Worm (Caenorhabditis elegans) whole organism, L4 larva: ENCODE measurements around the gene F38B7.11.
A peak's percentile ranks its signal among the peaks of the same experiment; 100 is the strongest.

Experiments used
- D1046.2 ChIP-seq: fragments of 200-800 bp; sonication (Bioruptor generic); IDR thresholded peaks from 2 replicates; pipeline ENCODE4 v1.3.6; 2022; ENCODE audit warnings: missing genetic modification characterization, missing compliant biosample characterization
- F26F4.8 ChIP-seq: fragments of 200-800 bp; sonication (Bioruptor generic); conservative IDR thresholded peaks from 2 replicates; pipeline ENCODE4 v1.3.6; 2022; ENCODE audit warnings: missing genetic modification characterization, missing compliant biosample characterization
- F44E2.7 ChIP-seq: fragments of 200-800 bp; sonication (Bioruptor generic); IDR thresholded peaks from 2 replicates; pipeline ENCODE4 v2.1.2; 2022; ENCODE audit warnings: missing genetic modification characterization, missing compliant biosample characterization
- T26A8.4 ChIP-seq: fragments of 200-800 bp; sonication (Bioruptor generic); IDR thresholded peaks from 2 replicates; pipeline ENCODE4 v1.3.6; 2022; ENCODE audit warnings: missing genetic modification characterization, missing compliant biosample characterization
- Y105C5A.15 ChIP-seq: fragments of 200-800 bp; sonication (Bioruptor generic); IDR thresholded peaks from 2 replicates; pipeline ENCODE4 v1.3.6; 2022; ENCODE audit warnings: missing genetic modification characterization, missing compliant biosample characterization
- Y75B8A.6 ChIP-seq: fragments of 200-800 bp; sonication (Bioruptor generic); IDR thresholded peaks from 2 replicates; pipeline ENCODE4 v1.3.6; 2022; ENCODE audit warnings: missing genetic modification reagents, missing genetic modification characterization, missing compliant biosample characterization
- ZK546.5 ChIP-seq, 2 experiments: sonication (generic microtip); optimal IDR thresholded peaks; 2 replicates each; lab custom pipeline; 2017; ENCODE audit warnings: missing biosample characterization in 2 of 2, missing genetic modification characterization in 2 of 2
- aha-1 ChIP-seq: fragments of 150-350 bp; peaks from one replicate; lab custom pipeline; 2014; ENCODE audit warnings: missing biosample characterization, missing genetic modification characterization
- ama-1 ChIP-seq: fragments of 150-350 bp; optimal IDR thresholded peaks from 2 replicates; lab custom pipeline; 2014; ENCODE audit warnings: inconsistent platforms, mixed read lengths
- ceh-28 ChIP-seq: fragments of 150-350 bp; optimal IDR thresholded peaks from 2 replicates; lab custom pipeline; 2014; ENCODE audit warnings: missing biosample characterization, missing genetic modification reagents, missing genetic modification characterization
- ceh-32 ChIP-seq: sonication (generic microtip); optimal IDR thresholded peaks from 2 replicates; lab custom pipeline; 2016; ENCODE audit warnings: mild to moderate bottlenecking, missing genetic modification characterization, missing compliant biosample characterization; ENCODE audit not compliant: poor library complexity
- ceh-44 ChIP-seq: fragments of 200-800 bp; sonication (Bioruptor generic); IDR thresholded peaks from 2 replicates; pipeline ENCODE4 v1.3.6; 2022; ENCODE audit warnings: missing genetic modification reagents, missing genetic modification characterization, missing compliant biosample characterization
- ceh-62 ChIP-seq: sonication (generic microtip); optimal IDR thresholded peaks from 2 replicates; lab custom pipeline; 2017; ENCODE audit warnings: missing biosample characterization, missing genetic modification characterization
- ces-1 ChIP-seq: fragments of 150-350 bp; sonication (generic microtip); optimal IDR thresholded peaks from 4 replicates; lab custom pipeline; 2014; ENCODE audit warnings: missing biosample characterization, missing genetic modification reagents, missing genetic modification characterization
- cey-2 ChIP-seq: sonication (generic microtip); optimal IDR thresholded peaks from 3 replicates; lab custom pipeline; 2017; ENCODE audit warnings: missing genetic modification characterization, mild to moderate bottlenecking, missing compliant biosample characterization, antibody characterized with exemption, borderline replicate concordance; ENCODE audit not compliant: insufficient read depth
- daf-8 ChIP-seq: fragments of 200-800 bp; sonication (Bioruptor generic); IDR thresholded peaks from 2 replicates; pipeline ENCODE4 v1.3.6; 2022; ENCODE audit warnings: missing genetic modification characterization, missing compliant biosample characterization
- dmd-6 ChIP-seq: fragments of 200-800 bp; sonication (Bioruptor generic); IDR thresholded peaks from 2 replicates; pipeline ENCODE4 v1.3.6; 2022; ENCODE audit warnings: missing genetic modification reagents, missing genetic modification characterization, missing compliant biosample characterization
- dpl-1 ChIP-seq: fragments of 150-350 bp; optimal IDR thresholded peaks from 2 replicates; lab custom pipeline; 2014; ENCODE audit warnings: missing biosample characterization, missing genetic modification reagents, missing genetic modification characterization
- duxl-1 ChIP-seq: sonication (generic microtip); optimal IDR thresholded peaks from 2 replicates; lab custom pipeline; 2016; ENCODE audit warnings: mild to moderate bottlenecking, missing genetic modification characterization, moderate library complexity, missing compliant biosample characterization; ENCODE audit not compliant: poor library complexity
- dve-1 ChIP-seq: sonication (generic microtip); optimal IDR thresholded peaks from 2 replicates; lab custom pipeline; 2017; ENCODE audit warnings: antibody characterized with exemption, mild to moderate bottlenecking, missing genetic modification characterization, missing compliant biosample characterization; ENCODE audit not compliant: insufficient read depth
- hlh-30 ChIP-seq: sonication (generic microtip); optimal IDR thresholded peaks from 2 replicates; lab custom pipeline; 2017; ENCODE audit warnings: antibody characterized with exemption, mild to moderate bottlenecking, missing genetic modification characterization, missing compliant biosample characterization; ENCODE audit not compliant: insufficient read depth
- lin-1 ChIP-seq: fragments of 200-800 bp; sonication (Bioruptor generic); IDR thresholded peaks from 2 replicates; pipeline ENCODE4 v1.3.6; 2022; ENCODE audit warnings: missing genetic modification reagents, missing genetic modification characterization, missing compliant biosample characterization
- lin-15B ChIP-seq: fragments of 150-350 bp; sonication (generic microtip); optimal IDR thresholded peaks from 3 replicates; lab custom pipeline; 2014; ENCODE audit warnings: missing biosample characterization, missing genetic modification characterization
- lin-39 ChIP-seq: fragments of 150-350 bp; optimal IDR thresholded peaks from 2 replicates; lab custom pipeline; 2014; ENCODE audit warnings: missing biosample characterization, missing genetic modification reagents, missing genetic modification characterization
- mdl-1 ChIP-seq, 2 experiments: fragments of 150-350 bp in 1 of 2; sonication (generic microtip) in 1 of 2; optimal IDR thresholded peaks; 2 replicates each; lab custom pipeline; 2014 to 2017; ENCODE audit warnings: missing biosample characterization in 2 of 2, missing genetic modification characterization in 2 of 2
- mdt-29 ChIP-seq: fragments of 200-800 bp; sonication (Bioruptor generic); IDR thresholded peaks from 2 replicates; pipeline ENCODE4 v1.3.6; 2022; ENCODE audit warnings: missing genetic modification reagents, missing genetic modification characterization, missing compliant biosample characterization
- mep-1 ChIP-seq: fragments of 150-350 bp; sonication (generic microtip); optimal IDR thresholded peaks from 3 replicates; lab custom pipeline; 2014; ENCODE audit warnings: missing biosample characterization, missing genetic modification characterization
- mxl-2 ChIP-seq: fragments of 200-800 bp; sonication (Bioruptor generic); conservative IDR thresholded peaks from 2 replicates; pipeline ENCODE4 v1.3.6; 2022; ENCODE audit warnings: missing genetic modification reagents, missing genetic modification characterization, missing compliant biosample characterization
- mxl-3 ChIP-seq: fragments of 200-800 bp; sonication (Bioruptor generic); optimal IDR thresholded peaks from 2 replicates; lab custom pipeline; 2018; ENCODE audit warnings: mild to moderate bottlenecking, missing genetic modification characterization, missing compliant biosample characterization
- nhr-102 ChIP-seq: sonication (generic microtip); optimal IDR thresholded peaks from 2 replicates; lab custom pipeline; 2016; ENCODE audit warnings: mild to moderate bottlenecking, missing genetic modification characterization, moderate library complexity, missing compliant biosample characterization
- nhr-11 ChIP-seq: fragments of 150-350 bp; optimal IDR thresholded peaks from 2 replicates; lab custom pipeline; 2014; ENCODE audit warnings: missing biosample characterization, missing genetic modification characterization
- nhr-28 ChIP-seq: fragments of 150-350 bp; optimal IDR thresholded peaks from 2 replicates; lab custom pipeline; 2014; ENCODE audit warnings: missing biosample characterization, missing genetic modification characterization
- nhr-42 ChIP-seq: fragments of 200-800 bp; sonication (Bioruptor generic); IDR thresholded peaks from 2 replicates; pipeline ENCODE4 v1.3.6; 2022; ENCODE audit warnings: missing genetic modification characterization, missing compliant biosample characterization
- nhr-48 ChIP-seq: sonication (generic microtip); optimal IDR thresholded peaks from 2 replicates; lab custom pipeline; 2016; ENCODE audit warnings: mild to moderate bottlenecking, missing genetic modification characterization, missing compliant biosample characterization
- php-3 ChIP-seq: fragments of 200-800 bp; sonication (Bioruptor generic); IDR thresholded peaks from 2 replicates; pipeline ENCODE4 v1.3.6; 2022; ENCODE audit warnings: missing genetic modification reagents, missing genetic modification characterization, missing compliant biosample characterization
- saeg-2 ChIP-seq: fragments of 200-800 bp; sonication (Bioruptor generic); IDR thresholded peaks from 2 replicates; pipeline ENCODE4 v1.3.6; 2022; ENCODE audit warnings: missing genetic modification reagents, missing genetic modification characterization, missing compliant biosample characterization
- set-16 ChIP-seq: fragments of 200-800 bp; sonication (Bioruptor generic); IDR thresholded peaks from 2 replicates; pipeline ENCODE4 v1.3.6; 2022; ENCODE audit warnings: missing genetic modification reagents, missing genetic modification characterization, missing compliant biosample characterization
- spr-1 ChIP-seq: sonication (generic microtip); optimal IDR thresholded peaks from 2 replicates; lab custom pipeline; 2016; ENCODE audit warnings: mild to moderate bottlenecking, missing genetic modification characterization, missing compliant biosample characterization
- unc-130 ChIP-seq: sonication (generic microtip); optimal IDR thresholded peaks from 2 replicates; lab custom pipeline; 2016; ENCODE audit warnings: missing genetic modification reagents, missing genetic modification characterization, missing compliant biosample characterization
- vab-7 ChIP-seq: fragments of 200-800 bp; sonication (Bioruptor generic); IDR thresholded peaks from 2 replicates; pipeline ENCODE4 v1.3.6; 2022; ENCODE audit warnings: missing genetic modification reagents, missing genetic modification characterization, missing compliant biosample characterization
- zip-2 ChIP-seq: fragments of 150-350 bp; optimal IDR thresholded peaks from 2 replicates; lab custom pipeline; 2014; ENCODE audit warnings: missing biosample characterization, missing genetic modification characterization
- ztf-7 ChIP-seq: fragments of 150-350 bp; optimal IDR thresholded peaks from 2 replicates; lab custom pipeline; 2014; ENCODE audit warnings: missing biosample characterization, missing genetic modification characterization

The F38B7.11 gene

ce11 chrV:11554260-11554659 is 7.4 kb downstream of the F38B7.11 start, which contains the start of gene duo-1:
Gene duo-1, plus strand, starts transcription at chrV:11554630.
- no peak for TF ChIP-seq lin-15B (tag; lab: Kevin White, UChicago)
- TF ChIP-seq unc-130 (GFP tag; lab: Kevin White, UChicago): peak; percentile 46
- TF ChIP-seq, all 104 proteins: peak for 1

ce11 chrV:11562643-11563042 is 15.7 kb downstream of the F38B7.11 start, which contains the start of gene srx-86:
Gene srx-86, plus strand, starts transcription at chrV:11562943.
- TF ChIP-seq ama-1 (lab: Kevin White, UChicago) (no peak), set-16 (no peak), nhr-42 (GFP tag; lab: Robert Waterston, UW) (no peak), ZK546.5 (tag; optimal IDR thresholded peaks at IDR 0.05; lab: Kevin White, UChicago) (no peak), duxl-1 (no peak), ceh-44 (GFP tag; lab: Robert Waterston, UW) (no peak), lin-39 (tag; lab: Kevin White, UChicago) (no peak), mxl-2 (GFP tag; lab: Robert Waterston, UW) (no peak), mep-1 (tag; lab: Kevin White, UChicago) (no peak)

DNA sequence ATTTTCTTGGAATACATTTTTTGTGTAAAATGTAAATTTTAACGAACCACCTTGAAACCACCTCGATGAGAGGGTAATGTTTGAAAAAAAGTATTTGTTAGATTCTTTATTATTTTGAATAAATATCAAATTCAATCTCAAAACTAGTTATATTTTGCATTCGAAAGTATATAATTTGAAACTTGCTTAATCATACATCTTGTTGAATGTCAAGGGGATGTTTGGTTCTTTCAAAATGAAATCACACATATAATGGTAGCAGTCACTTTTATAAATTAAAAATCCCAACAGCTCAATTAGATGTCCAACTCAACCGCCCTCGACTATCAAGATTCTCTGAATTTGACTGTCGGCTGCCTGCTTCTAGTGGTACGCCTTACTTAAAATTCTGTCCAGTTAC is 17.7 kb downstream of the F38B7.11 start, which contains the start of gene srx-87:
Gene srx-87 (plus strand): TSS at position 301 of the 400 bp plus-strand sequence.
- TF ChIP-seq lin-15B (tag; lab: Kevin White, UChicago) (no peak), spr-1 (tag; lab: Kevin White, UChicago) (no peak), ceh-44 (GFP tag; lab: Robert Waterston, UW) (no peak), F44E2.7 (no peak), cey-2 (tag; lab: Kevin White, UChicago) (no peak), Y105C5A.15 (GFP tag; lab: Robert Waterston, UW) (no peak)

- TF ChIP-seq mxl-3 (GFP tag; lab: Kevin White, UChicago): peak; percentile 61
- TF ChIP-seq ztf-7 (tag; lab: Kevin White, UChicago): no peak
- peak; percentile 22 for TF ChIP-seq nhr-28
- no peak for TF ChIP-seq nhr-42 (GFP tag; lab: Robert Waterston, UW)
- no peak for TF ChIP-seq Y75B8A.6 (GFP tag; lab: Robert Waterston, UW)
- TF ChIP-seq mdl-1 (tag; optimal IDR thresholded peaks at IDR 0.05; lab: Kevin White, UChicago): peak in 1 of 2 experiments; percentile 53
- no peak for TF ChIP-seq ceh-62
- TF ChIP-seq dmd-6: peak; percentile 32
- TF ChIP-seq hlh-30: peak; percentile 73
- TF ChIP-seq daf-8 (GFP tag; lab: Robert Waterston, UW): no peak
- TF ChIP-seq nhr-11 (tag; lab: Kevin White, UChicago): no peak
Measured at ce11 chrV:11570169-11570651, 23.3 kb downstream of the F38B7.11 start, which contains the start of the genes nhr-101 and pms-2. Gene nhr-101, plus strand, starts transcription at chrV:11570476. Gene pms-2, minus strand, starts transcription at chrV:11570601.

- TF ChIP-seq php-3 (GFP tag; lab: Robert Waterston, UW) (peak; percentile 97), T26A8.4 (GFP tag; lab: Robert Waterston, UW) (peak; percentile 89), D1046.2 (GFP tag; lab: Robert Waterston, UW) (peak; percentile 44; the same call in 1 of the 2 replicates), nhr-48 (peak; percentile 99), ceh-28 (tag; lab: Kevin White, UChicago) (no peak), dve-1 (tag; lab: Kevin White, UChicago) (peak; percentile 99), ceh-62 (no peak), saeg-2 (GFP tag; lab: Robert Waterston, UW) (peak; percentile 96), lin-1 (GFP tag; lab: Robert Waterston, UW) (peak; percentile 96), F26F4.8 (GFP tag; lab: Robert Waterston, UW) (no peak), mep-1 (tag; lab: Kevin White, UChicago) (peak; percentile 85), dpl-1 (GFP tag; lab: Kevin White, UChicago) (peak; percentile 65), vab-7 (no peak), ces-1 (GFP tag; lab: Kevin White, UChicago) (no peak), ceh-32 (tag; lab: Kevin White, UChicago) (no peak), aha-1 (tag; lab: Kevin White, UChicago) (peak; percentile 99), mdt-29 (GFP tag; lab: Robert Waterston, UW) (peak; percentile 90), nhr-102 (tag; lab: Kevin White, UChicago) (peak; percentile 97), daf-8 (GFP tag; lab: Robert Waterston, UW) (no peak), zip-2 (tag; lab: Kevin White, UChicago) (peak; percentile 55)
Measured at ce11 chrV:11572803-11573490, 26.1 kb downstream of the F38B7.11 start, which contains the start of the genes H12C20.7 and nhr-68. Gene H12C20.7, minus strand, starts transcription at chrV:11572990. Gene nhr-68, plus strand, starts transcription at chrV:11573440.
